Fruit fly (Drosophila melanogaster) ovary, adult (tissue): ENCODE data around the gene Spt6.

Source experiments
- CG17801 ChIP-seq: fragments of 200-800 bp; optimal IDR thresholded peaks from 2 replicates; lab custom pipeline; 2019; ENCODE audit warnings: missing biosample characterization, mild to moderate bottlenecking, missing genetic modification characterization, moderate library complexity; ENCODE audit not compliant: partially characterized antibody

Spt6 gene

dm6 chrX:6303196-6303595 is 35.6 kb downstream of the Spt6 start:
- no peak for TF ChIP-seq CG17801 (GFP tag; lab: Kevin White, UChicago)

- TF ChIP-seq CG17801 (GFP tag; lab: Kevin White, UChicago), result no peak
These were observed 36.1 kb downstream of the Spt6 start, which contains the start of gene CG3823 for dm6 chrX:6303675-6304074. TSS of gene CG3823 (plus strand) at chrX:6303975.

dm6 chrX:6304203-6304602 is 36.6 kb downstream of the Spt6 start:
- no peak for TF ChIP-seq CG17801 (GFP tag; lab: Kevin White, UChicago)

DNA sequence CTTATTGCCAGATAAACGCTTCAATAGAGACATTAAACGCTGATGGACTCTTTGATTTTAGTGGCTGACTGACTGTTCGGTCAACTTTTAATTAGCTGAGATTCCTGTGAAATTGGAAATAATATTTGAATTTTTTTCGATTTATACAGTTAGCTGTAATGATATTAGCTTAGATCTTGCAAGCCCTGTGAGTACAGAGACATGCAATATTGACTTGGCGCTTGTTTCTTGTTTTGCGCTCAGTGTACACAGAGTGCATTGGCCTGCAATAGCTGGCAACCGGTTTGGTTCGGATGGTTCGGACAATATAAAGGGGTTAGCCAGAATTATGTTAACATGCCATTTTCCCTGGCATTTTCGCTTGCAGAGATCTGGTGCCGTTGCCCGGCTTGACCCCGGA is 37.7 kb downstream of the Spt6 start:
- no peak for TF ChIP-seq CG17801 (GFP tag; lab: Kevin White, UChicago)

dm6 chrX:6308852-6309251 is 41.3 kb downstream of the Spt6 start, which contains the start of gene CG15894:
TSS of gene CG15894 (plus strand) at chrX:6309212.
- no peak for TF ChIP-seq CG17801 (GFP tag; lab: Kevin White, UChicago)

DNA sequence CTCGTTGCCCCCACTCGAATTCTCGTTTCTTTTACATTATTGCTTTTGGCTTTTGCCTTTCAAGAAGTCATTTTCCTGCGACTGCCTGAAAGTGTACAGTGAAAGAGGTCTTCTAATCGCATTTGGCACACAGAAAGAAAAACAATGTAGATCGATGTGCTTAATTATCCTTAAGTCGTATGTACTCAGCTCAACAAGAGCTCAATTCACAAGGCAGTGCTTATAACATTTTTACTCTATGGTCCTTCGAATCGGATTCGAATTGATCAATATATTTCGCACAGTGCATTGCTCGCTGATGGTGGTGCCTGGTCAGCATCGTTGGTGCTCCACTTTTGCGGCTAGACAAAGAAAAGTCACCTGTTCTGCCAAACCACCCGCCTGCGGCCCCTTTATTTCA is 42.8 kb downstream of the Spt6 start:
- no peak for TF ChIP-seq CG17801 (GFP tag; lab: Kevin White, UChicago)

DNA sequence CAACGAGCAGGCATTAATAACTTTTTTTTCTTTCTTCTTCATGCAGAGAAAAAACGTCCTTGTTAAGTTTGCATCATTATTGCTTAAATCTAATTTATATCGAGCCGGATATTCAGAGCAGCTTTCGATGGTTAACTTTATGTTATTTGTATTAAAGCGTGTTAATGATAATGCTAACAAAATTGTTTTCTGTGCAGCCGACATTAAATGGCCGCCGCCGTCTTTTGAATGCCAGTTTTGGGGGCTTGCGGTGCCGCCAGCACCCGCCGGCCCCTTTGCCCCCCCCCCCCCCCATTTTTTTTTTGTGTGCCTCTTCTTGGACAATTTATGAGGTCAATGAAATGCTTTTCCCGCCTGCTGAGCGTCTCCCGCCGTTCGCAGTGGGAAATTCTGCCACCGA is 43.9 kb downstream of the Spt6 start:
- TF ChIP-seq CG17801 (GFP tag; lab: Kevin White, UChicago), result no peak

DNA sequence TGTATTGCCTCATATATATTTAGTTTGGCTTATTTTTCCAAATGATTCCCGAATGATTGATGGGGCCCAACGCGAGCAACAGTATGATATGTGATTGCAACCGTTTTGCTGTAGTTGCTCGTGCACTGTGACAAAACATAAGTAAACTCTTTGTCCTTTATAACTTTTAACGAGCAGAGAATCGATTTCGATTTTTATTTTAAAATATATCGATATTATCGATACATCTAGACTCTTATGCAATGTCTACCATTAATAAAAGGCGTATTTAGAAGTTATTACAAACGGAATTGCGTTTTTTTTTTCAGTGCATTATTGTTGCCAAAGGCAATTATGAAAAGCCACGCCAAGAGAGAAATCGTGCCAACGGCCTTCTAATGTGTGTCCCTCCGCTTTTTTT is 48.0 kb downstream of the Spt6 start:
- no peak for TF ChIP-seq CG17801 (GFP tag; lab: Kevin White, UChicago)

- no peak for TF ChIP-seq CG17801 (GFP tag; lab: Kevin White, UChicago)
These were observed 49.4 kb downstream of the Spt6 start for dm6 chrX:6316858-6317474.
